Worm (Caenorhabditis elegans): ENCODE results near the gene K11H12.5.

K11H12.5 gene

DNA sequence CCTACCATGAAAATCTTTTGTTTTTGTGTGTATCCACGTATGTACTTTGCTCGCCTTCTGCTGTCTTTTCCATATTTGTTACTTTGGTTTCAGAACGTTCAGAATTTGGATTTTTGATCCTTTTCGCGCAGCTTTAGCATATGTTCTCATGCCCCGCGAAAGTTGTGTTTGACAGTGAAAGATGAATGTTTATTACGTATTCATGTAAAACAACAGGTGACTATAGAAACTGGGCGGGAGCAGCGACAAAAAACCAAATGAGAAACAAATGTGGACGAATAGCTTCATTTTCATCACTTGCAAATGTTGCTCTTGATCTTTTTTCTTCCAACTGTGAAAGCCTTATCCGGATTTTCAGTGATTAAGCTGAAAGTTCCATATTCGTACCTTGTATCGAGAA is 39.9 kb downstream of the K11H12.5 start, which contains the start of gene clec-164 (continued):
- no peak for TF ChIP-seq C38D4.7 (GFP tag; optimal IDR thresholded peaks at IDR 0.05)
- TF ChIP-seq pros-1 (tag; optimal IDR thresholded peaks at IDR 0.05) = no peak

DNA sequence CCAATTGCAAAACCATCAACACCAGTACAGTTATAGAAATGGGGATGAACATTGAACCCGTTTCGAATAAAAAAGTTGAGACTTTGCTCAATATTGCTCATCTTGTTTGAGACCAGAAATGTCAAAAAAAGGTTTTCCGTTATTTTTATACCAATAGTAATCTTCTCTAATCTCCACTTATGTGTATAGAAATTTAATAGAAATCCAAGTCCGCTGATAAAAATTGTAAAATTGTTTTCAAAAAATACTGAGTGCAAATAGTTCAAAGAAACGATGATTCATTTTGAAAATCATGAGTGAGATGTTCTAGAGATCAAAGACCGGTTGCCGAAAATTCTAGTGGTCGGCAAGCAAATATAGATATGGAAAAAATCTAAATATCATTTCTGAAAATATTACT is 43.0 kb downstream of the K11H12.5 start, which contains the start of gene Y55F3C.10:
Gene Y55F3C.10 (minus strand): TSS at position 101 of the 400 bp plus-strand sequence.
- TF ChIP-seq ets-4 (tag; optimal IDR thresholded peaks at IDR 0.05) (no peak), hlh-30 (tag; optimal IDR thresholded peaks at IDR 0.05; ENCODE audit: insufficient read depth) (no peak), ceh-9 (tag; optimal IDR thresholded peaks at IDR 0.05) (no peak), nhr-232 (tag; optimal IDR thresholded peaks at IDR 0.05) (no peak), nhr-11 (tag; optimal IDR thresholded peaks at IDR 0.05) (no peak), unc-42 (tag; optimal IDR thresholded peaks at IDR 0.05) (no peak), unc-86 (tag; optimal IDR thresholded peaks at IDR 0.05) (no peak), eyg-1 (tag; optimal IDR thresholded peaks at IDR 0.05) (no peak), pqm-1 (tag; optimal IDR thresholded peaks at IDR 0.05) (no peak), sox-2 (GFP tag; IDR thresholded peaks at IDR 0.05) (no peak), sdc-2 (tag; optimal IDR thresholded peaks at IDR 0.05) (no peak), dmd-4 (tag; optimal IDR thresholded peaks at IDR 0.05; ENCODE audit: borderline replicate concordance) (no peak), npax-4 (tag; optimal IDR thresholded peaks at IDR 0.05) (no peak), ceh-14 (tag; optimal IDR thresholded peaks at IDR 0.05) (no peak), ama-1 (optimal IDR thresholded peaks at IDR 0.05) (no peak), ceh-19 (GFP tag; optimal IDR thresholded peaks at IDR 0.05) (no peak)

DNA sequence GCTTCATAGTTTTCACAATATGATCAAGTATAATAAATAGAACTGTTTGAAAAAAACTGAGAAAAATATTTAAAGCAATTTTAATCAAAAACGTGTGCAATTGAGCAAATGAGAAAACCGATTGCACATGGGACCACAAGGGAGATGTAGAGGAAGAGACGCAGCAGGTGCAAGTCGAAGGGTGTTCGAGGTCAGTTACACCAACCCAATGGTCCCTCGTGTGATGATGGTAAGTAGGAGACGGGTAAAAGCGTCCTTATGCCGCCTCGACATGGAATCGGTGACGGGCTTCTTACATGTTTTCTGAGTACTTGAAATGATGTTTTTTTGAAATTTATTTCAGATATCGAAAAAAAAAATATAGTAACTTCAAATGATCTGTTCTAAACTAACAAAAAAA is 51.7 kb downstream of the K11H12.5 start, which contains the start of gene Y55F3C.9:
Gene Y55F3C.9 (minus strand): TSS at position 101 of the 400 bp plus-strand sequence.
- TF ChIP-seq pros-1 (tag; optimal IDR thresholded peaks at IDR 0.05) = no peak
- no peak for TF ChIP-seq ceh-22 (tag; optimal IDR thresholded peaks at IDR 0.05)
- no peak for TF ChIP-seq Y22D7AL.16 (tag; optimal IDR thresholded peaks at IDR 0.05)

Data from whole organism, late embryonic.